Fruit fly (Drosophila melanogaster) whole organism, embryonic: ENCODE results near the gene Upf2.

Experiments used
- ATbp ChIP-seq: fragments of 200-800 bp; sonication (Bioruptor generic); optimal IDR thresholded peaks from 2 replicates; lab custom pipeline; 2017; ENCODE audit warnings: missing biosample characterization, mild to moderate bottlenecking, missing genetic modification characterization, missing genetic modification reagents
- Adf1 ChIP-seq: fragments of 200-800 bp; sonication (Bioruptor generic); IDR thresholded peaks from 2 replicates; pipeline ENCODE4 v1.3.6; 2022; ENCODE audit warnings: missing biosample characterization, missing genetic modification characterization
- Bdp1 ChIP-seq: fragments of 200-800 bp; sonication (Bioruptor generic); optimal IDR thresholded peaks from 3 replicates; lab custom pipeline; 2016; ENCODE audit warnings: missing biosample characterization, missing genetic modification characterization
- CG10267 ChIP-seq: fragments of 200-800 bp; sonication (Bioruptor generic); optimal IDR thresholded peaks from 2 replicates; lab custom pipeline; 2018; ENCODE audit warnings: missing biosample characterization, mild to moderate bottlenecking, missing genetic modification characterization, moderate library complexity
- CG11695 ChIP-seq: fragments of 200-800 bp; sonication (Bioruptor generic); IDR thresholded peaks from 3 replicates; pipeline ENCODE4 v1.3.6; 2022; ENCODE audit warnings: missing biosample characterization, missing genetic modification characterization
- CG12391 ChIP-seq: fragments of 200-800 bp; sonication (Bioruptor generic); optimal IDR thresholded peaks from 3 replicates; lab custom pipeline; 2018; ENCODE audit warnings: missing biosample characterization, mild to moderate bottlenecking, missing genetic modification characterization, moderate library complexity
- CG12659 ChIP-seq: fragments of 200-800 bp; sonication (Bioruptor generic); optimal IDR thresholded peaks from 3 replicates; lab custom pipeline; 2017; ENCODE audit warnings: mild to moderate bottlenecking, missing biosample characterization, missing genetic modification reagents, missing genetic modification characterization
- CG14441 ChIP-seq: fragments of 200-800 bp; sonication (Bioruptor generic); IDR thresholded peaks from 2 replicates; pipeline ENCODE4 v1.3.6; 2022; ENCODE audit warnings: missing biosample characterization, missing genetic modification characterization
- CG14710 ChIP-seq: fragments of 200-800 bp; sonication (Bioruptor generic); optimal IDR thresholded peaks from 3 replicates; lab custom pipeline; 2019; ENCODE audit warnings: missing biosample characterization, mild to moderate bottlenecking, missing genetic modification characterization, moderate library complexity
- CG1529 ChIP-seq: fragments of 200-800 bp; sonication (Bioruptor generic); optimal IDR thresholded peaks from 3 replicates; lab custom pipeline; 2018; ENCODE audit warnings: missing biosample characterization, missing genetic modification characterization
- CG15601 ChIP-seq: fragments of 200-800 bp; sonication (Bioruptor generic); optimal IDR thresholded peaks from 3 replicates; lab custom pipeline; 2019; ENCODE audit warnings: missing biosample characterization, mild to moderate bottlenecking, missing genetic modification characterization, moderate library complexity
- CG15696 ChIP-seq: fragments of 200-800 bp; sonication (Bioruptor generic); optimal IDR thresholded peaks from 2 replicates; lab custom pipeline; 2019; ENCODE audit warnings: missing biosample characterization, mild to moderate bottlenecking, missing genetic modification characterization, moderate library complexity
- CG1792 ChIP-seq: fragments of 200-800 bp; sonication (Bioruptor generic); optimal IDR thresholded peaks from 2 replicates; lab custom pipeline; 2016; ENCODE audit warnings: missing biosample characterization, missing genetic modification characterization
- CG18011 ChIP-seq: fragments of 200-800 bp; sonication (Bioruptor generic); optimal IDR thresholded peaks from 2 replicates; lab custom pipeline; 2017; ENCODE audit warnings: missing biosample characterization, missing genetic modification characterization, mild to moderate bottlenecking, moderate library complexity, missing genotype
- CG2116 ChIP-seq: fragments of 200-800 bp; sonication (Bioruptor generic); optimal IDR thresholded peaks from 3 replicates; lab custom pipeline; 2018; ENCODE audit warnings: missing biosample characterization, mild to moderate bottlenecking, missing genetic modification characterization
- CG2129 ChIP-seq: fragments of 200-800 bp; sonication (Bioruptor generic); IDR thresholded peaks from 2 replicates; pipeline ENCODE4 v1.3.6; 2022; ENCODE audit warnings: missing biosample characterization, missing genetic modification characterization; ENCODE audit not compliant: partially characterized antibody
- CG3281 ChIP-seq: fragments of 200-800 bp; sonication (Bioruptor generic); optimal IDR thresholded peaks from 3 replicates; lab custom pipeline; 2017; ENCODE audit warnings: missing biosample characterization, mild to moderate bottlenecking, missing genetic modification characterization
- CG33557 ChIP-seq: fragments of 200-800 bp; sonication (Bioruptor generic); optimal IDR thresholded peaks from 2 replicates; lab custom pipeline; 2019; ENCODE audit warnings: missing biosample characterization, mild to moderate bottlenecking, missing genetic modification characterization, moderate library complexity
- CG34376 ChIP-seq: fragments of 200-800 bp; sonication (Bioruptor generic); optimal IDR thresholded peaks from 2 replicates; lab custom pipeline; 2018; ENCODE audit warnings: missing biosample characterization, mild to moderate bottlenecking, missing genetic modification characterization
- CG5180 ChIP-seq: fragments of 200-800 bp; sonication (Bioruptor generic); optimal IDR thresholded peaks from 3 replicates; lab custom pipeline; 2017; ENCODE audit warnings: missing biosample characterization, missing genetic modification characterization, mild to moderate bottlenecking, moderate library complexity, missing genetic modification reagents
- CG7271 ChIP-seq: fragments of 200-800 bp; sonication (Bioruptor generic); optimal IDR thresholded peaks from 2 replicates; lab custom pipeline; 2018; ENCODE audit warnings: missing biosample characterization, mild to moderate bottlenecking, missing genetic modification characterization, moderate library complexity
- CG7745 ChIP-seq: fragments of 200-800 bp; sonication (Bioruptor generic); optimal IDR thresholded peaks from 2 replicates; lab custom pipeline; 2018; ENCODE audit warnings: missing biosample characterization, mild to moderate bottlenecking, missing genetic modification characterization, moderate library complexity
- CG9876 ChIP-seq: fragments of 200-800 bp; sonication (Bioruptor generic); optimal IDR thresholded peaks from 2 replicates; lab custom pipeline; 2016; ENCODE audit warnings: missing biosample characterization, missing genetic modification characterization
- Dll ChIP-seq: fragments of 200-800 bp; sonication (Bioruptor generic); IDR thresholded peaks from 4 replicates; pipeline ENCODE4 v1.3.6; 2022; ENCODE audit warnings: missing biosample characterization, missing genetic modification characterization; ENCODE audit not compliant: partially characterized antibody
- Hr39 ChIP-seq: fragments of >200 bp; optimal IDR thresholded peaks from 2 replicates; lab custom pipeline; 2017
- Med ChIP-seq: fragments of 200-800 bp; sonication (Bioruptor generic); peaks from one replicate; lab custom pipeline; 2016; ENCODE audit warnings: missing biosample characterization, missing genetic modification characterization, mild to moderate bottlenecking, inconsistent platforms, moderate library complexity
- NC2α ChIP-seq: fragments of 200-800 bp; sonication (Bioruptor generic); optimal IDR thresholded peaks from 2 replicates; lab custom pipeline; 2016; ENCODE audit warnings: missing biosample characterization, missing genetic modification characterization
- Oli ChIP-seq: fragments of 200-800 bp; sonication (Bioruptor generic); optimal IDR thresholded peaks from 2 replicates; lab custom pipeline; 2018; ENCODE audit warnings: missing biosample characterization, mild to moderate bottlenecking, missing genetic modification characterization, moderate library complexity
- Ravus ChIP-seq: fragments of 200-800 bp; sonication (Bioruptor generic); IDR thresholded peaks from 2 replicates; pipeline ENCODE4 v1.3.6; 2022; ENCODE audit warnings: missing biosample characterization, missing genetic modification characterization
- az2 ChIP-seq: fragments of 200-800 bp; sonication (Bioruptor generic); optimal IDR thresholded peaks from 3 replicates; lab custom pipeline; 2016; ENCODE audit warnings: missing biosample characterization, missing genetic modification characterization
- bbx ChIP-seq: fragments of 200-800 bp; sonication (Bioruptor generic); IDR thresholded peaks from 2 replicates; pipeline ENCODE4 v1.3.6; 2022; ENCODE audit warnings: missing biosample characterization, missing genetic modification characterization; ENCODE audit not compliant: partially characterized antibody
- cas ChIP-seq: fragments of 200-800 bp; sonication (Bioruptor generic); IDR thresholded peaks from 2 replicates; pipeline ENCODE4 v1.3.6; 2022; ENCODE audit warnings: missing biosample characterization, missing genetic modification characterization
- cato ChIP-seq: fragments of 200-800 bp; sonication (Bioruptor generic); optimal IDR thresholded peaks from 2 replicates; lab custom pipeline; 2016; ENCODE audit warnings: missing biosample characterization, missing genetic modification characterization, borderline replicate concordance
- chif ChIP-seq, 2 experiments: fragments of 200-800 bp; sonication (Bioruptor generic); optimal IDR thresholded peaks; 3 replicates each; lab custom pipeline; 2016; ENCODE audit warnings: missing biosample characterization in 2 of 2, missing genetic modification characterization in 2 of 2
- dmrt11E ChIP-seq: fragments of 200-800 bp; sonication (Bioruptor generic); optimal IDR thresholded peaks from 3 replicates; lab custom pipeline; 2018; ENCODE audit warnings: missing biosample characterization, mild to moderate bottlenecking, missing genetic modification characterization, moderate library complexity
- gem ChIP-seq: fragments of 200-800 bp; sonication (Bioruptor generic); optimal IDR thresholded peaks from 2 replicates; lab custom pipeline; 2019; ENCODE audit warnings: missing biosample characterization, mild to moderate bottlenecking, missing genetic modification characterization, moderate library complexity
- grn ChIP-seq: fragments of 200-800 bp; sonication (Bioruptor generic); optimal IDR thresholded peaks from 3 replicates; lab custom pipeline; 2017; ENCODE audit warnings: missing biosample characterization, missing genetic modification characterization
- hkb ChIP-seq, 2 experiments: fragments of 200-800 bp in 1 of 2; fragments of >200 bp in 1 of 2; sonication (Bioruptor generic) in 1 of 2; IDR thresholded peaks in 1 of 2; optimal IDR thresholded peaks in 1 of 2; 2 replicates each; pipeline versions ENCODE4 v1.3.6 to Lab custom; 2017 to 2022; ENCODE audit warnings: missing biosample characterization in 1 of 2, missing genetic modification characterization in 1 of 2
- jing ChIP-seq: fragments of 200-800 bp; sonication (Bioruptor generic); optimal IDR thresholded peaks from 2 replicates; lab custom pipeline; 2018; ENCODE audit warnings: missing biosample characterization, mild to moderate bottlenecking, missing genetic modification characterization
- kay ChIP-seq: fragments of 200-800 bp; sonication (Bioruptor generic); optimal IDR thresholded peaks from 2 replicates; lab custom pipeline; 2016; ENCODE audit warnings: missing biosample characterization, missing genetic modification characterization
- lola ChIP-seq, 3 experiments: fragments of >200 bp in 2 of 3; fragments of 200-800 bp in 1 of 3; sonication (Bioruptor generic) in 1 of 3; optimal IDR thresholded peaks; 2 replicates each; lab custom pipeline; 2017 to 2019; ENCODE audit warnings: missing biosample characterization in 3 of 3, missing genetic modification characterization in 3 of 3, mild to moderate bottlenecking in 1 of 3, moderate library complexity in 1 of 3
- nmo ChIP-seq: fragments of 200-800 bp; sonication (Bioruptor generic); optimal IDR thresholded peaks from 2 replicates; lab custom pipeline; 2018; ENCODE audit warnings: missing biosample characterization, mild to moderate bottlenecking, missing genetic modification characterization, moderate library complexity
- otp ChIP-seq: fragments of 200-800 bp; sonication (Bioruptor generic); IDR thresholded peaks from 3 replicates; pipeline ENCODE4, ENCODE4 v1.3.6; 2022; ENCODE audit warnings: missing biosample characterization, missing genetic modification characterization
- p53 ChIP-seq: fragments of 200-800 bp; sonication (Bioruptor generic); optimal IDR thresholded peaks from 2 replicates; lab custom pipeline; 2016; ENCODE audit warnings: missing biosample characterization, missing genetic modification characterization
- row ChIP-seq: fragments of 200-800 bp; sonication (Bioruptor generic); IDR thresholded peaks from 3 replicates; pipeline ENCODE4 v1.3.6; 2022; ENCODE audit warnings: missing biosample characterization, missing genetic modification characterization
- sens-2 ChIP-seq: fragments of 200-800 bp; sonication (Bioruptor generic); IDR thresholded peaks from 2 replicates; pipeline ENCODE4 v1.3.6; 2022; ENCODE audit warnings: missing biosample characterization, missing genetic modification characterization
- shn ChIP-seq: fragments of 200-800 bp; sonication (Bioruptor generic); optimal IDR thresholded peaks from 3 replicates; lab custom pipeline; 2016; ENCODE audit warnings: missing biosample characterization, missing genetic modification characterization
- sqz ChIP-seq: fragments of 200-800 bp; sonication (Bioruptor generic); optimal IDR thresholded peaks from 3 replicates; lab custom pipeline; 2018; ENCODE audit warnings: missing biosample characterization, mild to moderate bottlenecking, missing genetic modification characterization
- trem ChIP-seq: fragments of 200-800 bp; optimal IDR thresholded peaks from 3 replicates; lab custom pipeline; 2019; ENCODE audit warnings: missing biosample characterization, mild to moderate bottlenecking, missing genetic modification characterization, moderate library complexity
- zfh1 ChIP-seq: fragments of 200-800 bp; sonication (Bioruptor generic); IDR thresholded peaks from 3 replicates; pipeline ENCODE4 v1.3.6; 2022; ENCODE audit warnings: missing biosample characterization, missing genetic modification characterization

Upf2 gene

dm6 chrX:8122834-8123233 lies 47.6 kb upstream of the Upf2 start (continued):
- TF ChIP-seq CG12391 (tag; lab: Kevin White, UChicago) (peak; percentile 0), Bdp1 (GFP tag; lab: Kevin White, UChicago) (no peak), NC2α (GFP tag; lab: Kevin White, UChicago) (no peak), CG15601 (tag; lab: Kevin White, UChicago) (no peak), CG10267 (peak; percentile 21), CG18011 (GFP tag; lab: Kevin White, UChicago) (no peak), zfh1 (GFP tag; lab: Robert Waterston, UW) (0 out of 3 replicates have a peak, but pooled peaks have one; percentile 4), row (GFP tag; lab: Robert Waterston, UW) (peak; percentile 21; the same call in 1 of the 3 replicates), az2 (GFP tag; lab: Kevin White, UChicago) (peak; percentile 2), CG9876 (GFP tag; lab: Kevin White, UChicago) (no peak), chif (GFP tag; optimal IDR thresholded peaks at IDR 0.05; lab: Kevin White, UChicago) (peak in 1 of 2 experiments; percentile 5), shn (GFP tag; lab: Kevin White, UChicago) (no peak), Hr39 (lab: Kevin White, UChicago) (no peak), CG11695 (no peak), Dll (GFP tag; lab: Robert Waterston, UW) (no peak), CG14710 (tag; lab: Kevin White, UChicago) (peak; percentile 48), ATbp (GFP tag; lab: Kevin White, UChicago) (peak; percentile 11), CG5180 (GFP tag; lab: Kevin White, UChicago) (no peak), CG1529 (GFP tag; lab: Kevin White, UChicago) (peak; percentile 14), otp (GFP tag; lab: Robert Waterston, UW) (no peak), CG2116 (GFP tag; lab: Kevin White, UChicago) (peak; percentile 12), CG15696 (tag; lab: Kevin White, UChicago) (peak; percentile 11), CG7271 (tag; lab: Kevin White, UChicago) (no peak), trem (peak; percentile 11), CG2129 (GFP tag; lab: Robert Waterston, UW) (no peak), CG14441 (no peak), nmo (GFP tag; lab: Kevin White, UChicago) (peak; percentile 60), Adf1 (GFP tag; lab: Robert Waterston, UW) (no peak), CG34376 (GFP tag; lab: Kevin White, UChicago) (no peak), dmrt11E (tag; lab: Kevin White, UChicago) (peak; percentile 31), bbx (GFP tag; lab: Robert Waterston, UW) (no peak), jing (GFP tag; lab: Kevin White, UChicago) (no peak), p53 (GFP tag; lab: Kevin White, UChicago) (no peak), CG33557 (GFP tag; lab: Kevin White, UChicago) (peak; percentile 2), cato (GFP tag; lab: Kevin White, UChicago) (no peak), kay (GFP tag; lab: Kevin White, UChicago) (no peak), CG3281 (GFP tag; lab: Kevin White, UChicago) (no peak), CG7745 (no peak), sens-2 (no peak), gem (tag; lab: Kevin White, UChicago) (peak; percentile 35), grn (GFP tag; lab: Kevin White, UChicago) (no peak), lola (GFP tag; optimal IDR thresholded peaks at IDR 0.05; lab: Kevin White, UChicago) (peak in 1 of 3 experiments; percentile 57), Ravus (GFP tag; lab: Robert Waterston, UW) (no peak), Oli (tag; lab: Kevin White, UChicago) (peak; percentile 27), hkb (optimal IDR thresholded peaks at IDR 0.05; lab: Kevin White, UChicago) (no peak), hkb (GFP tag; IDR thresholded peaks at IDR 0.05; lab: Robert Waterston, UW) (no peak), Med (peak; percentile 29), CG1792 (GFP tag; lab: Kevin White, UChicago) (no peak), sqz (GFP tag; lab: Kevin White, UChicago) (no peak), cas (no peak), CG12659 (GFP tag; lab: Kevin White, UChicago) (no peak)
